Fruit fly (Drosophila melanogaster): Measurements from ENCODE around the gene CG13712.

CG13712 gene

dm6 chr3L:4667289-4667688, 42.4 kb downstream of the CG13712 start, which contains the start of gene CG32236:
CG32236 (minus strand) TSS chr3L:4667389.
- no peak for TF ChIP-seq Snoo (tag; optimal IDR thresholded peaks at IDR 0.05)
- no peak for TF ChIP-seq Pif1A (GFP tag; optimal IDR thresholded peaks at IDR 0.05)
- TF ChIP-seq CG9948 (tag; optimal IDR thresholded peaks at IDR 0.05), result no peak
- TF ChIP-seq EcR (GFP tag; optimal IDR thresholded peaks at IDR 0.05), result no peak
- no peak for TF ChIP-seq Pif1B (GFP tag; optimal IDR thresholded peaks at IDR 0.05)
- no peak for TF ChIP-seq D1 (tag; optimal IDR thresholded peaks at IDR 0.05)
